Fruit fly (Drosophila melanogaster) whole organism, embryonic: ENCODE results near the gene janA.

Experiments
- Awh ChIP-seq: fragments of 200-800 bp; sonication (Bioruptor generic); IDR thresholded peaks from 2 replicates; pipeline ENCODE4, ENCODE4 v1.3.6; 2022; ENCODE audit warnings: missing biosample characterization, missing genetic modification characterization
- CG10462 ChIP-seq: fragments of 200-800 bp; sonication (Bioruptor generic); optimal IDR thresholded peaks from 2 replicates; lab custom pipeline; 2016; ENCODE audit warnings: missing biosample characterization, missing genetic modification characterization
- CG15269 ChIP-seq: fragments of 200-800 bp; sonication (Bioruptor generic); optimal IDR thresholded peaks from 2 replicates; lab custom pipeline; 2018; ENCODE audit warnings: missing biosample characterization, mild to moderate bottlenecking, missing genetic modification characterization, moderate library complexity
- CG17361 ChIP-seq: fragments of 200-800 bp; sonication (Bioruptor generic); IDR thresholded peaks from 3 replicates; pipeline ENCODE4 v1.3.6; 2022; ENCODE audit warnings: missing biosample characterization, missing genetic modification characterization
- CG18262 ChIP-seq: fragments of 200-800 bp; optimal IDR thresholded peaks from 3 replicates; lab custom pipeline; 2019; ENCODE audit warnings: missing biosample characterization, mild to moderate bottlenecking, missing genetic modification characterization, moderate library complexity
- CG18764 ChIP-seq: fragments of 200-800 bp; sonication (Bioruptor generic); optimal IDR thresholded peaks from 3 replicates; lab custom pipeline; 2016; ENCODE audit warnings: missing biosample characterization, missing genetic modification characterization
- CG2889 ChIP-seq: fragments of 200-800 bp; sonication (Bioruptor generic); IDR thresholded peaks from 3 replicates; pipeline ENCODE4 v1.3.6; 2022; ENCODE audit warnings: missing biosample characterization, missing genetic modification characterization
- CG3407 ChIP-seq: fragments of 200-800 bp; sonication (Bioruptor generic); optimal IDR thresholded peaks from 2 replicates; lab custom pipeline; 2018; ENCODE audit warnings: missing biosample characterization, mild to moderate bottlenecking, missing genetic modification characterization
- CG34422 ChIP-seq: fragments of 200-800 bp; sonication (Bioruptor generic); IDR thresholded peaks from 3 replicates; pipeline ENCODE4 v1.3.6; 2022; ENCODE audit warnings: missing biosample characterization, missing genetic modification characterization
- CG3838 ChIP-seq: fragments of 200-800 bp; sonication (Bioruptor generic); optimal IDR thresholded peaks from 3 replicates; lab custom pipeline; 2016; ENCODE audit warnings: missing biosample characterization, missing genetic modification characterization
- CG42726 ChIP-seq: fragments of 200-800 bp; sonication (Bioruptor generic); IDR thresholded peaks from 2 replicates; pipeline ENCODE4 v1.3.6; 2022; ENCODE audit warnings: missing biosample characterization, missing genetic modification characterization; ENCODE audit not compliant: partially characterized antibody
- CG5180 ChIP-seq: fragments of 200-800 bp; sonication (Bioruptor generic); optimal IDR thresholded peaks from 3 replicates; lab custom pipeline; 2017; ENCODE audit warnings: missing biosample characterization, missing genetic modification characterization, mild to moderate bottlenecking, moderate library complexity, missing genetic modification reagents
- CG6683 ChIP-seq: fragments of 200-800 bp; sonication (Bioruptor generic); optimal IDR thresholded peaks from 2 replicates; lab custom pipeline; 2017; ENCODE audit warnings: missing biosample characterization, mild to moderate bottlenecking, missing genetic modification characterization, missing genetic modification reagents
- CG6854 ChIP-seq: fragments of 200-800 bp; sonication (Bioruptor generic); optimal IDR thresholded peaks from 3 replicates; lab custom pipeline; 2017; ENCODE audit warnings: missing biosample characterization, mild to moderate bottlenecking, missing genetic modification characterization
- CG7372 ChIP-seq: fragments of 200-800 bp; sonication (Bioruptor generic); IDR thresholded peaks from 2 replicates; pipeline ENCODE4 v1.3.6; 2022; ENCODE audit warnings: missing biosample characterization, missing genetic modification characterization
- CG8290 ChIP-seq, 3 experiments: fragments of 200-800 bp; sonication (Bioruptor generic); optimal IDR thresholded peaks; 2 replicates each; lab custom pipeline; 2016 to 2019; ENCODE audit warnings: missing biosample characterization in 3 of 3, missing genetic modification characterization in 3 of 3, mild to moderate bottlenecking in 2 of 3, moderate library complexity in 1 of 3
- CG8478 ChIP-seq: fragments of >200 bp; optimal IDR thresholded peaks from 2 replicates; lab custom pipeline; 2018
- CG8765 ChIP-seq: fragments of 200-800 bp; sonication (Bioruptor generic); IDR thresholded peaks from 2 replicates; pipeline ENCODE4 v1.3.6; 2022; ENCODE audit warnings: missing biosample characterization, missing genetic modification characterization
- Camta ChIP-seq: fragments of 200-800 bp; sonication (Bioruptor generic); optimal IDR thresholded peaks from 2 replicates; lab custom pipeline; 2016; ENCODE audit warnings: missing biosample characterization, missing genetic modification characterization
- CrebB ChIP-seq: fragments of 200-800 bp; sonication (Bioruptor generic); optimal IDR thresholded peaks from 3 replicates; lab custom pipeline; 2018; ENCODE audit warnings: missing biosample characterization, mild to moderate bottlenecking, missing genetic modification characterization
- Dref ChIP-seq: fragments of 200-800 bp; sonication (Bioruptor generic); IDR thresholded peaks from 2 replicates; pipeline ENCODE4 v1.3.6; 2022; ENCODE audit warnings: missing biosample characterization, missing genetic modification characterization
- GATAe ChIP-seq: fragments of 200-800 bp; sonication (Bioruptor generic); conservative IDR thresholded peaks from 2 replicates; pipeline ENCODE4 v1.3.6; 2022; ENCODE audit warnings: missing biosample characterization, missing genetic modification characterization
- Hand ChIP-seq: fragments of 200-800 bp; sonication (Bioruptor generic); optimal IDR thresholded peaks from 2 replicates; lab custom pipeline; 2017; ENCODE audit warnings: mild to moderate bottlenecking, missing biosample characterization, missing genetic modification reagents, missing genetic modification characterization
- Hr78 ChIP-seq, 2 experiments: fragments of 200-800 bp in 1 of 2; fragments of >200 bp in 1 of 2; sonication (Bioruptor generic) in 1 of 2; optimal IDR thresholded peaks; 2 replicates each; lab custom pipeline; 2017 to 2019; ENCODE audit warnings: missing biosample characterization in 2 of 2, missing genetic modification characterization in 2 of 2, mild to moderate bottlenecking in 1 of 2, moderate library complexity in 1 of 2
- Jarid2 ChIP-seq: fragments of 200-800 bp; sonication (Bioruptor generic); optimal IDR thresholded peaks from 3 replicates; lab custom pipeline; 2017; ENCODE audit warnings: mild to moderate bottlenecking, missing biosample characterization, missing genetic modification reagents, missing genetic modification characterization
- MBD-R2 ChIP-seq: fragments of 200-800 bp; sonication (Bioruptor generic); IDR thresholded peaks from 2 replicates; pipeline ENCODE4 v1.3.6; 2022; ENCODE audit warnings: missing biosample characterization, missing genetic modification characterization
- Meics ChIP-seq: fragments of 200-800 bp; sonication (Bioruptor generic); optimal IDR thresholded peaks from 2 replicates; lab custom pipeline; 2017; ENCODE audit warnings: missing biosample characterization, mild to moderate bottlenecking, missing genetic modification characterization
- Myb ChIP-seq: fragments of 200-800 bp; sonication (Bioruptor generic); optimal IDR thresholded peaks from 2 replicates; lab custom pipeline; 2016; ENCODE audit warnings: missing biosample characterization, missing genetic modification characterization
- Nf-YB ChIP-seq: fragments of 200-800 bp; sonication (Bioruptor generic); optimal IDR thresholded peaks from 3 replicates; lab custom pipeline; 2019; ENCODE audit warnings: missing biosample characterization, mild to moderate bottlenecking, missing genetic modification characterization, moderate library complexity
- Rx ChIP-seq: fragments of 200-800 bp; sonication (Bioruptor generic); IDR thresholded peaks from 2 replicates; pipeline ENCODE4 v1.3.6; 2022; ENCODE audit warnings: missing biosample characterization, missing genetic modification characterization
- Side ChIP-seq: fragments of 200-800 bp; sonication (Bioruptor generic); optimal IDR thresholded peaks from 2 replicates; lab custom pipeline; 2016; ENCODE audit warnings: missing biosample characterization, missing genetic modification characterization
- aop ChIP-seq: fragments of 200-800 bp; sonication (Bioruptor generic); IDR thresholded peaks from 2 replicates; pipeline ENCODE4 v1.3.6; 2022; ENCODE audit warnings: missing biosample characterization, missing genetic modification characterization
- bcd ChIP-seq: fragments of 200-800 bp; sonication (Bioruptor generic); optimal IDR thresholded peaks from 2 replicates; lab custom pipeline; 2017; ENCODE audit warnings: missing biosample characterization, mild to moderate bottlenecking, missing genetic modification characterization
- cas ChIP-seq: fragments of 200-800 bp; sonication (Bioruptor generic); IDR thresholded peaks from 2 replicates; pipeline ENCODE4 v1.3.6; 2022; ENCODE audit warnings: missing biosample characterization, missing genetic modification characterization
- da ChIP-seq: fragments of 200-800 bp; sonication (Bioruptor generic); optimal IDR thresholded peaks from 2 replicates; lab custom pipeline; 2016; ENCODE audit warnings: missing biosample characterization, missing genetic modification characterization
- esg ChIP-seq: fragments of 200-800 bp; sonication (Bioruptor generic); conservative IDR thresholded peaks from 2 replicates; pipeline ENCODE4 v1.3.6; 2022; ENCODE audit warnings: missing biosample characterization, missing genetic modification characterization
- fd64A ChIP-seq: fragments of 200-800 bp; sonication (Bioruptor generic); optimal IDR thresholded peaks from 3 replicates; lab custom pipeline; 2018; ENCODE audit warnings: missing biosample characterization, mild to moderate bottlenecking, missing genetic modification characterization
- hb ChIP-seq: fragments of 200-800 bp; sonication (Bioruptor generic); IDR thresholded peaks from 3 replicates; pipeline ENCODE4 v1.3.6; 2022; ENCODE audit warnings: missing biosample characterization, missing genetic modification characterization; ENCODE audit not compliant: partially characterized antibody
- jing ChIP-seq: fragments of 200-800 bp; sonication (Bioruptor generic); optimal IDR thresholded peaks from 2 replicates; lab custom pipeline; 2018; ENCODE audit warnings: missing biosample characterization, mild to moderate bottlenecking, missing genetic modification characterization
- klu ChIP-seq: fragments of 200-800 bp; sonication (Bioruptor generic); IDR thresholded peaks from 2 replicates; pipeline ENCODE4 v1.3.6; 2022; ENCODE audit warnings: missing biosample characterization, missing genetic modification characterization
- lola ChIP-seq, 3 experiments: fragments of >200 bp in 2 of 3; fragments of 200-800 bp in 1 of 3; sonication (Bioruptor generic) in 1 of 3; optimal IDR thresholded peaks; 2 replicates each; lab custom pipeline; 2017 to 2019; ENCODE audit warnings: missing biosample characterization in 3 of 3, missing genetic modification characterization in 3 of 3, mild to moderate bottlenecking in 1 of 3, moderate library complexity in 1 of 3
- nom ChIP-seq: fragments of 200-800 bp; sonication (Bioruptor generic); optimal IDR thresholded peaks from 2 replicates; lab custom pipeline; 2017; ENCODE audit warnings: missing biosample characterization, missing genetic modification characterization, mild to moderate bottlenecking, moderate library complexity, missing genetic modification reagents
- org-1 ChIP-seq: fragments of 200-800 bp; sonication (Bioruptor generic); optimal IDR thresholded peaks from 2 replicates; lab custom pipeline; 2017; ENCODE audit warnings: missing biosample characterization, missing genetic modification characterization
- repo ChIP-seq: fragments of 200-800 bp; sonication (Bioruptor generic); optimal IDR thresholded peaks from 2 replicates; lab custom pipeline; 2016; ENCODE audit warnings: missing biosample characterization, missing genetic modification characterization
- ro ChIP-seq: fragments of 200-800 bp; sonication (Bioruptor generic); IDR thresholded peaks from 2 replicates; pipeline ENCODE4 v1.3.6; 2022; ENCODE audit warnings: missing biosample characterization, missing genetic modification characterization
- sd ChIP-seq: fragments of 200-800 bp; sonication (Bioruptor generic); optimal IDR thresholded peaks from 3 replicates; lab custom pipeline; 2018; ENCODE audit warnings: missing biosample characterization, mild to moderate bottlenecking, missing genetic modification characterization, moderate library complexity
- sug ChIP-seq: fragments of 200-800 bp; optimal IDR thresholded peaks from 2 replicates; lab custom pipeline; 2019; ENCODE audit warnings: missing biosample characterization, mild to moderate bottlenecking, missing genetic modification characterization, moderate library complexity
- vvl ChIP-seq: fragments of 200-800 bp; sonication (Bioruptor generic); IDR thresholded peaks from 2 replicates; pipeline ENCODE4 v1.3.6; 2022; ENCODE audit warnings: missing biosample characterization, missing genetic modification characterization
- wor ChIP-seq: fragments of 200-800 bp; sonication (Bioruptor generic); IDR thresholded peaks from 2 replicates; pipeline ENCODE4 v1.3.6; 2022; ENCODE audit warnings: missing biosample characterization, missing genetic modification characterization
- zfh1 ChIP-seq: fragments of 200-800 bp; sonication (Bioruptor generic); IDR thresholded peaks from 3 replicates; pipeline ENCODE4 v1.3.6; 2022; ENCODE audit warnings: missing biosample characterization, missing genetic modification characterization

The janA gene

DNA sequence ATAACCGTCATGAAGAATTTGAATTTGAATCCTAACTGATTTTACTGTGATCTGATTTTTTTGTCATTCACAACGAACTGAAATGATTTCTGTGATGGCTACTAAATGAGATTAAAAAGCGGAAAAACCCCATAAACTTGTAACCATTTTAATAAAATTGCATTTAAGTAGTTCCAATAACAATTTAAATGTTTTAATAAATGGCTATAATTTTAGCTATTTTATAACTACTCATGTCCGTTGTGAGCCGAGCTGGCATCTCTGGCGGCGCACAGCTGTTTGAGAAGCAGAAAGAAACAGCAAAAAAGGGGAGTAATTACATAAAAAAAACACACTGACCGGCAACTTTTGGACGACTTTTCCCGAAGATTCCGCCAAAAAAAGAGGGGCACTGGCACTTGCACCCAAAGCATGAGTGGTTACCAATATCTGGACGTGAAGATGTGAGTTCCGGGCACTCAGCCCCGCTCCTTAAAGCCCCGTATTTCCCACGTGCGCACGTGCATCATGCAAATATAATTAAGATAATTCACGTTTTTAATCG is 17.3 kb upstream of the janA start, which contains the start of the genes CG7950 and Rpp14a (continued):
- TF ChIP-seq Dref (GFP tag; lab: Robert Waterston, UW) = no peak
- TF ChIP-seq sd = peak; percentile 15
- TF ChIP-seq klu (GFP tag; lab: Robert Waterston, UW) = no peak; the same call in 1 of the 2 replicates
- no peak for TF ChIP-seq Hr78 (GFP tag; optimal IDR thresholded peaks at IDR 0.05; lab: Kevin White, UChicago)
- TF ChIP-seq CG34422 = peak; percentile 85; the same call in 2 of the 3 replicates
- TF ChIP-seq fd64A (GFP tag; lab: Kevin White, UChicago) = no peak
- TF ChIP-seq CG8765 (GFP tag; lab: Robert Waterston, UW) = peak; percentile 61; the same call in 1 of the 2 replicates
- TF ChIP-seq CG15269 (tag; lab: Kevin White, UChicago) = peak; percentile 83
- TF ChIP-seq GATAe (GFP tag; lab: Robert Waterston, UW) = no peak
- TF ChIP-seq esg (GFP tag; lab: Robert Waterston, UW) = peak; percentile 79
- peak; percentile 33; the same call in 1 of the 2 replicates for TF ChIP-seq cas (GFP tag; lab: Robert Waterston, UW)
- peak; percentile 80 for TF ChIP-seq MBD-R2 (GFP tag; lab: Robert Waterston, UW)
- TF ChIP-seq org-1 = peak; percentile 35
- no peak for TF ChIP-seq CG6854 (GFP tag; lab: Kevin White, UChicago)
- TF ChIP-seq jing (GFP tag; lab: Kevin White, UChicago) = no peak
- TF ChIP-seq CG7372 (GFP tag; lab: Robert Waterston, UW) = peak; percentile 70; the same call in 1 of the 2 replicates
- peak; percentile 49 for TF ChIP-seq bcd (GFP tag; lab: Kevin White, UChicago)
- peak; percentile 66 for TF ChIP-seq Camta (GFP tag; lab: Kevin White, UChicago)
- TF ChIP-seq CG17361 (GFP tag; lab: Robert Waterston, UW) = peak; percentile 37; the same call in 2 of the 3 replicates
- peak; percentile 36 for TF ChIP-seq CG3407 (GFP tag; lab: Kevin White, UChicago)
- peak; percentile 54; the same call in 1 of the 2 replicates for TF ChIP-seq wor (GFP tag; lab: Robert Waterston, UW)
- peak; percentile 63 for TF ChIP-seq CG18262
- TF ChIP-seq Awh = peak; percentile 37; the same call in 1 of the 2 replicates
- peak; percentile 54 for TF ChIP-seq CG8290 (GFP tag; optimal IDR thresholded peaks at IDR 0.05; lab: Kevin White, UChicago)
- peak in 1 of 2 experiments; percentile 82 for TF ChIP-seq CG8290 (tag; optimal IDR thresholded peaks at IDR 0.05; lab: Kevin White, UChicago)
- peak; percentile 48 for TF ChIP-seq CG10462 (GFP tag; lab: Kevin White, UChicago)
- peak; percentile 87 for TF ChIP-seq zfh1 (GFP tag; lab: Robert Waterston, UW)
- peak; percentile 96 for TF ChIP-seq Myb (GFP tag; lab: Kevin White, UChicago)
- peak; percentile 54 for TF ChIP-seq repo (GFP tag; lab: Kevin White, UChicago)
- TF ChIP-seq CG42726 = no peak
- TF ChIP-seq ro (GFP tag; lab: Robert Waterston, UW) = no peak
- TF ChIP-seq Hand (GFP tag; lab: Kevin White, UChicago) = no peak
- TF ChIP-seq da (GFP tag; lab: Kevin White, UChicago) = peak; percentile 50
- no peak for TF ChIP-seq CG8478 (lab: Kevin White, UChicago)
- peak; percentile 83 for TF ChIP-seq sug (tag; lab: Kevin White, UChicago)
- TF ChIP-seq CrebB (tag; lab: Kevin White, UChicago) = peak; percentile 83
- TF ChIP-seq CG3838 (GFP tag; lab: Kevin White, UChicago) = peak; percentile 58
- TF ChIP-seq Meics = peak; percentile 43
- peak; percentile 77 for TF ChIP-seq CG2889
- peak; percentile 35 for TF ChIP-seq Side
- peak; percentile 56 for TF ChIP-seq Rx (GFP tag; lab: Robert Waterston, UW)
- TF ChIP-seq hb (GFP tag; lab: Robert Waterston, UW) = no peak
- peak in 1 of 3 experiments; percentile 67 for TF ChIP-seq lola (GFP tag; optimal IDR thresholded peaks at IDR 0.05; lab: Kevin White, UChicago)
- TF ChIP-seq Jarid2 (GFP tag; lab: Kevin White, UChicago) = no peak
- no peak for TF ChIP-seq aop (GFP tag; lab: Robert Waterston, UW)
- TF ChIP-seq nom (GFP tag; lab: Kevin White, UChicago) = peak; percentile 75
- peak; percentile 87 for TF ChIP-seq vvl
- peak; percentile 59 for TF ChIP-seq Nf-YB (GFP tag; lab: Kevin White, UChicago)
- TF ChIP-seq CG18764 (GFP tag; lab: Kevin White, UChicago) = peak; percentile 51
- no peak for TF ChIP-seq CG6683 (GFP tag; lab: Kevin White, UChicago)
- TF ChIP-seq CG5180 (GFP tag; lab: Kevin White, UChicago) = no peak
